Worm (Caenorhabditis elegans) whole organism, L1 larva: ENCODE data around the gene T23D5.3.

Source experiments
- C04F5.9 ChIP-seq: sonication (generic microtip); optimal IDR thresholded peaks from 2 replicates; lab custom pipeline; 2016; ENCODE audit warnings: missing genetic modification characterization, missing compliant biosample characterization
- C34B4.2 ChIP-seq: sonication (generic microtip); optimal IDR thresholded peaks from 2 replicates; lab custom pipeline; 2017; ENCODE audit warnings: mild to moderate bottlenecking, missing genetic modification characterization, missing compliant biosample characterization
- alr-1 ChIP-seq: fragments of 200-800 bp; sonication (Bioruptor generic); optimal IDR thresholded peaks from 2 replicates; lab custom pipeline; 2018; ENCODE audit warnings: borderline replicate concordance, mild to moderate bottlenecking, missing genetic modification characterization, missing compliant biosample characterization
- aly-2 ChIP-seq: fragments of 150-350 bp; optimal IDR thresholded peaks from 2 replicates; lab custom pipeline; 2014; ENCODE audit warnings: missing biosample characterization, missing genetic modification characterization
- ceh-8 ChIP-seq: fragments of 200-800 bp; sonication (Bioruptor generic); optimal IDR thresholded peaks from 2 replicates; lab custom pipeline; 2018; ENCODE audit warnings: mild to moderate bottlenecking, missing genetic modification characterization, moderate library complexity, missing compliant biosample characterization
- ceh-90 ChIP-seq: sonication (generic microtip); optimal IDR thresholded peaks from 2 replicates; lab custom pipeline; 2016; ENCODE audit warnings: missing genetic modification characterization, missing compliant biosample characterization
- efl-1 ChIP-seq, 4 experiments: fragments of 150-350 bp; optimal IDR thresholded peaks in 3 of 4; peaks in 1 of 4; 1 replicate in 1 of 4; 2 replicates in 3 of 4; lab custom pipeline; 2014; ENCODE audit warnings: missing biosample characterization in 2 of 4, missing genetic modification characterization in 2 of 4, missing genetic modification reagents in 2 of 4
- egl-13 ChIP-seq: sonication (generic microtip); optimal IDR thresholded peaks from 2 replicates; lab custom pipeline; 2016; ENCODE audit warnings: missing genotype, missing genetic modification reagents, missing genetic modification characterization, missing compliant biosample characterization
- egl-27 ChIP-seq, 2 experiments: fragments of 150-350 bp in 1 of 2; sonication (generic microtip); optimal IDR thresholded peaks; 3 replicates each; lab custom pipeline; 2017 to 2018; ENCODE audit warnings: missing biosample characterization in 2 of 2, missing genetic modification characterization in 2 of 2, missing genetic modification reagents in 2 of 2
- elt-2 ChIP-seq: sonication (generic microtip); optimal IDR thresholded peaks from 2 replicates; lab custom pipeline; 2016; ENCODE audit warnings: missing genetic modification characterization, mild to moderate bottlenecking, inconsistent platforms, missing compliant biosample characterization, missing genetic modification reagents
- elt-3 ChIP-seq, 6 experiments: fragments of 150-350 bp in 1 of 6; sonication (generic microtip); optimal IDR thresholded peaks; 2 replicates each; lab custom pipeline; 2017 to 2018; ENCODE audit warnings: missing biosample characterization in 6 of 6, missing genetic modification characterization in 6 of 6, inconsistent platforms in 1 of 6
- fkh-10 ChIP-seq: sonication (generic microtip); optimal IDR thresholded peaks from 2 replicates; lab custom pipeline; 2017; ENCODE audit warnings: missing biosample characterization, missing genetic modification reagents, missing genetic modification characterization
- fkh-4 ChIP-seq: sonication (generic microtip); optimal IDR thresholded peaks from 2 replicates; lab custom pipeline; 2016; ENCODE audit warnings: missing compliant biosample characterization, missing genetic modification characterization, borderline replicate concordance
- fkh-8 ChIP-seq: sonication (generic microtip); optimal IDR thresholded peaks from 2 replicates; lab custom pipeline; 2016; ENCODE audit warnings: mild to moderate bottlenecking, missing genetic modification characterization, missing compliant biosample characterization
- grh-1 ChIP-seq: fragments of 200-800 bp; sonication (Bioruptor generic); IDR thresholded peaks from 2 replicates; pipeline ENCODE4 v1.3.6; 2022; ENCODE audit warnings: missing genetic modification reagents, missing genetic modification characterization, missing compliant biosample characterization
- hlh-17 ChIP-seq: fragments of 200-800 bp; sonication (Bioruptor generic); optimal IDR thresholded peaks from 2 replicates; lab custom pipeline; 2018; ENCODE audit warnings: missing genetic modification characterization, mild to moderate bottlenecking, missing compliant biosample characterization, moderate library complexity, borderline replicate concordance
- hpl-2 ChIP-seq: fragments of 150-350 bp; optimal IDR thresholded peaks from 2 replicates; lab custom pipeline; 2014; ENCODE audit warnings: missing biosample characterization, missing genetic modification reagents, missing genetic modification characterization
- isw-1 ChIP-seq: fragments of 200-800 bp; sonication (Bioruptor generic); IDR thresholded peaks from 2 replicates; pipeline ENCODE4 v1.3.6; 2022; ENCODE audit warnings: missing genetic modification characterization, missing compliant biosample characterization
- lin-13 ChIP-seq: fragments of 150-350 bp; optimal IDR thresholded peaks from 2 replicates; lab custom pipeline; 2014; ENCODE audit warnings: missing biosample characterization, missing genetic modification reagents, missing genetic modification characterization
- lin-14 ChIP-seq: fragments of 200-800 bp; sonication (Bioruptor generic); optimal IDR thresholded peaks from 2 replicates; lab custom pipeline; 2018; ENCODE audit warnings: mild to moderate bottlenecking, missing genetic modification characterization, moderate library complexity, missing compliant biosample characterization
- lin-15B ChIP-seq: fragments of 150-350 bp; sonication (generic microtip); optimal IDR thresholded peaks from 3 replicates; lab custom pipeline; 2014; ENCODE audit warnings: missing biosample characterization, missing genetic modification characterization
- lin-35 ChIP-seq, 2 experiments: fragments of 150-350 bp; optimal IDR thresholded peaks; 2 replicates each; lab custom pipeline; 2014; ENCODE audit warnings: missing biosample characterization in 2 of 2, missing genetic modification characterization in 2 of 2, missing genetic modification reagents in 2 of 2
- mab-9 ChIP-seq: fragments of 200-800 bp; sonication (Bioruptor generic); IDR thresholded peaks from 2 replicates; pipeline ENCODE4 v1.3.6; 2022; ENCODE audit warnings: missing genetic modification reagents, missing genetic modification characterization, missing compliant biosample characterization
- mep-1 ChIP-seq: fragments of 150-350 bp; optimal IDR thresholded peaks from 2 replicates; lab custom pipeline; 2014; ENCODE audit warnings: missing biosample characterization, missing genetic modification characterization
- nhr-19 ChIP-seq: fragments of 200-800 bp; sonication (Bioruptor generic); conservative IDR thresholded peaks from 2 replicates; pipeline ENCODE4 v1.3.6; 2022; ENCODE audit warnings: missing genetic modification characterization, missing compliant biosample characterization
- nhr-237 ChIP-seq: fragments of 150-350 bp; optimal IDR thresholded peaks from 2 replicates; lab custom pipeline; 2014; ENCODE audit warnings: missing biosample characterization, missing genetic modification characterization
- nhr-28 ChIP-seq: fragments of 150-350 bp; optimal IDR thresholded peaks from 2 replicates; lab custom pipeline; 2014; ENCODE audit warnings: missing biosample characterization, missing genetic modification characterization
- nhr-71 ChIP-seq: sonication (generic microtip); optimal IDR thresholded peaks from 2 replicates; lab custom pipeline; 2016; ENCODE audit warnings: mild to moderate bottlenecking, missing genetic modification characterization, moderate library complexity, missing compliant biosample characterization
- nhr-76 ChIP-seq: sonication (generic microtip); optimal IDR thresholded peaks from 2 replicates; lab custom pipeline; 2017; ENCODE audit warnings: missing biosample characterization, missing genetic modification characterization
- nhr-84 ChIP-seq: sonication (generic microtip); optimal IDR thresholded peaks from 2 replicates; lab custom pipeline; 2017; ENCODE audit warnings: missing biosample characterization, missing genetic modification characterization
- nhr-90 ChIP-seq: sonication (generic microtip); optimal IDR thresholded peaks from 2 replicates; lab custom pipeline; 2016; ENCODE audit warnings: mild to moderate bottlenecking, missing genetic modification characterization, missing compliant biosample characterization; ENCODE audit not compliant: poor library complexity
- pax-3 ChIP-seq: fragments of 200-800 bp; sonication (Bioruptor generic); optimal IDR thresholded peaks from 2 replicates; lab custom pipeline; 2018; ENCODE audit warnings: mild to moderate bottlenecking, missing genetic modification characterization, moderate library complexity, missing compliant biosample characterization
- pqm-1 ChIP-seq: sonication (generic microtip); optimal IDR thresholded peaks from 3 replicates; lab custom pipeline; 2017; ENCODE audit warnings: missing biosample characterization, missing genetic modification characterization
- rnt-1 ChIP-seq: sonication (generic microtip); optimal IDR thresholded peaks from 2 replicates; lab custom pipeline; 2016; ENCODE audit warnings: mild to moderate bottlenecking, missing genetic modification characterization, moderate library complexity, missing compliant biosample characterization
- skn-1 ChIP-seq: fragments of 150-350 bp; optimal IDR thresholded peaks from 2 replicates; lab custom pipeline; 2014; ENCODE audit warnings: missing biosample characterization, missing genetic modification characterization
- snpc-4 ChIP-seq: fragments of 150-350 bp; optimal IDR thresholded peaks from 2 replicates; lab custom pipeline; 2014; ENCODE audit warnings: missing biosample characterization, missing genetic modification characterization
- snu-23 ChIP-seq: sonication (generic microtip); optimal IDR thresholded peaks from 2 replicates; lab custom pipeline; 2016; ENCODE audit warnings: missing genetic modification characterization, missing compliant biosample characterization
- sox-4 ChIP-seq: sonication (generic microtip); optimal IDR thresholded peaks from 2 replicates; lab custom pipeline; 2016; ENCODE audit warnings: missing genetic modification characterization, missing compliant biosample characterization
- sptf-1 ChIP-seq: fragments of 150-350 bp; optimal IDR thresholded peaks from 2 replicates; lab custom pipeline; 2014; ENCODE audit warnings: missing biosample characterization, missing genetic modification characterization
- unc-130 ChIP-seq: fragments of 150-350 bp; optimal IDR thresholded peaks from 2 replicates; lab custom pipeline; 2017; ENCODE audit warnings: missing biosample characterization, missing genetic modification characterization, inconsistent platforms
- unc-30 ChIP-seq: sonication (generic microtip); optimal IDR thresholded peaks from 2 replicates; lab custom pipeline; 2017; ENCODE audit warnings: missing biosample characterization, missing genetic modification characterization
- unc-86 ChIP-seq: sonication (generic microtip); optimal IDR thresholded peaks from 2 replicates; lab custom pipeline; 2016; ENCODE audit warnings: missing genetic modification characterization, missing compliant biosample characterization
- vab-15 ChIP-seq: sonication (generic microtip); optimal IDR thresholded peaks from 2 replicates; lab custom pipeline; 2017; ENCODE audit warnings: missing genotype, mild to moderate bottlenecking, missing genetic modification characterization, missing compliant biosample characterization
- xbp-1 ChIP-seq: sonication (generic microtip); optimal IDR thresholded peaks from 2 replicates; lab custom pipeline; 2016; ENCODE audit warnings: missing genetic modification characterization, missing compliant biosample characterization
- zip-4 ChIP-seq: fragments of 200-800 bp; sonication (Bioruptor generic); optimal IDR thresholded peaks from 2 replicates; lab custom pipeline; 2018; ENCODE audit warnings: mild to moderate bottlenecking, missing genetic modification characterization, moderate library complexity, missing compliant biosample characterization
- ztf-11 ChIP-seq, 2 experiments: sonication (generic microtip); optimal IDR thresholded peaks; 2 replicates each; lab custom pipeline; 2016 to 2017; ENCODE audit warnings: missing genetic modification characterization in 2 of 2, missing biosample characterization in 1 of 2, missing compliant biosample characterization in 1 of 2
- ztf-4 ChIP-seq: fragments of 150-350 bp; optimal IDR thresholded peaks from 2 replicates; lab custom pipeline; 2014; ENCODE audit warnings: missing biosample characterization, missing genetic modification characterization

The T23D5.3 gene

DNA sequence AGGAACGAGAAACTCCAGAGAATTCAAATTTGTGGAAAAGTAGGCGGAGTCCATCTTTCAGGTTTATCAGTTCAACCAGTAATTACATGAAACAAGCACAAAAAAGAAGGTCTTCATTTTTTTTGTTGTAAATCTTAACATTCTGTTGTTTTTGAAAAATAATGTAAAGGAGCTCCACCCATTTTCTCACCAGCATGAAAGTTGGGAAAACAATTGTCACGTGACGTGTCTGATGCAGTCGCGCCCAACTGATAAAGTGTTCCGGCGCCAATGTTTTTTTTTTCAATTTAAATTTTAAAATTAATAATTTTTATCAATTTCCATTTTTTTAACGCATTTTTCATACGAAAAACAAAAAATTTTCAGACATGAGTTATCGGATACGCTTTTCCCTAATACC is 35.6 kb upstream of the T23D5.3 start, which contains the start of gene F57A10.4:
Gene F57A10.4 (plus strand): TSS at position 367 of the 400 bp plus-strand sequence.
- no peak for TF ChIP-seq efl-1 (optimal IDR thresholded peaks at IDR 0.05; lab: Kevin White, UChicago)
- TF ChIP-seq efl-1 (GFP tag; optimal IDR thresholded peaks at IDR 0.05 in 1 of 2; lab: Kevin White, UChicago): peak in 1 of 2 experiments; percentile 81
- no peak for TF ChIP-seq unc-86 (tag; lab: Kevin White, UChicago)

DNA sequence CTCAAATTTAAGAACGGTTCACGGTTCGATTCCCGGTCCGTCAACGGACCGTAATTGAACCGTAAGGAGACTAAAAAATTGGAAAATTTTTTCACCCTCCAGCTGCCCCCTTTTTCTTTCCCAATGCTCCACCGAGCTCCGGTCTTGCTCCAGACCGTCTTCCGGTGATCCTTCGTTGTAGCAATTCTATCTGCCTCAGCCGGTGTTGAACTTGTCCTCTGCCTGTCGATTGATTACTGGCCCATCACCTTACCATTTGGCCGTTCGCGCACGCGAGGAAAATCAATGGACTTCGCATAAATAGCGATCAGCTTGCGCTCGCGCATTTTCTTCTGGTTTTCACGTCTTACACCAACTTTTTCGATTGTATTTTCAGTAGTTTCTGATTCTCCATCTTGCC is 33.9 kb upstream of the T23D5.3 start:
- TF ChIP-seq nhr-19: peak; percentile 17; the same call in 1 of the 2 replicates

DNA sequence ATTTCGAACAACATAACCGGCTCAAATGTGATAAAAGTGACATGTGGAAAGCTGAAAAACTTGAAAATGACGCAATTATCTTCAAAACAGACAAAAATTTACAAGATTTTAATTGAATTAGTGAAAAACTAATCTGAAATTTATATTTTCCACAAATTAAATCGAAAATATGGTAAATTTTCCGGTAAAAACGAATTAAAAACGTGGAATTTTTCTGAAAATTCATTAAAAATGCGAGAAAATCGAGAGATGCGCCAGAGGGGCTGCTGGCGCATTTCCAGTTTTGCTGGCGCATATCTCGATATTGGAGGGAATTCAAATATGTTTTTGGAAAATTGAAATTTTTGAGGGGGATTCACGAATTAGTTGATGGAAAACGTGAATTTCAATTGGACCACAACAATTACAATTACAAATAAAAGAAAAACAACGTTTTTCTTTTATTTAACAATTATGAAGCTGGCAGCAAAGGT is 32.7 kb upstream of the T23D5.3 start, which contains the start of the genes haf-3 and F57A10.2:
Gene haf-3 (minus strand): TSS at position 51 of the 473 bp plus-strand sequence.
Gene F57A10.2 (plus strand): TSS at position 454 of the 473 bp plus-strand sequence.
- peak; percentile 95 for TF ChIP-seq lin-14 (GFP tag; lab: Kevin White, UChicago)
- peak; percentile 96 for TF ChIP-seq nhr-90 (tag; lab: Kevin White, UChicago)
- peak; percentile 90 for TF ChIP-seq unc-130 (tag; lab: Kevin White, UChicago)
- TF ChIP-seq nhr-71 (tag; lab: Kevin White, UChicago): peak; percentile 96
- peak; percentile 87 for TF ChIP-seq sox-4 (tag; lab: Kevin White, UChicago)
- TF ChIP-seq zip-4 (GFP tag; lab: Kevin White, UChicago): peak; percentile 85
- TF ChIP-seq lin-13 (GFP tag; lab: Kevin White, UChicago): peak; percentile 91
- TF ChIP-seq aly-2 (tag; lab: Kevin White, UChicago): peak; percentile 87
- no peak for TF ChIP-seq vab-15 (tag; lab: Kevin White, UChicago)
- TF ChIP-seq isw-1 (GFP tag; lab: Robert Waterston, UW): peak; percentile 91
- TF ChIP-seq nhr-28 (tag; lab: Kevin White, UChicago): peak; percentile 39
- peak; percentile 97 for TF ChIP-seq rnt-1 (tag; lab: Kevin White, UChicago)
- peak; percentile 92 for TF ChIP-seq unc-86 (tag; lab: Kevin White, UChicago)
- peak; percentile 80 for TF ChIP-seq elt-2
- TF ChIP-seq ceh-90 (tag; lab: Kevin White, UChicago): peak; percentile 60
- peak; percentile 66 for TF ChIP-seq C04F5.9 (tag; lab: Kevin White, UChicago)
- peak; percentile 88 for TF ChIP-seq lin-15B (tag; lab: Kevin White, UChicago)
- TF ChIP-seq nhr-84 (tag; lab: Kevin White, UChicago): no peak
- TF ChIP-seq egl-27 (tag; optimal IDR thresholded peaks at IDR 0.05; lab: Kevin White, UChicago): peak; percentile 9 to 69
- peak; percentile 72 for TF ChIP-seq fkh-4 (tag; lab: Kevin White, UChicago)
- peak; percentile 92 for TF ChIP-seq egl-13 (tag; lab: Kevin White, UChicago)
- no peak for TF ChIP-seq sptf-1 (tag; lab: Kevin White, UChicago)
- TF ChIP-seq alr-1 (tag; lab: Kevin White, UChicago): no peak
- peak; percentile 92 for TF ChIP-seq snpc-4 (tag; lab: Kevin White, UChicago)
- peak; percentile 95 for TF ChIP-seq xbp-1 (tag; lab: Kevin White, UChicago)
- peak; percentile 11 for TF ChIP-seq hpl-2
- TF ChIP-seq mab-9 (GFP tag; lab: Robert Waterston, UW): peak; percentile 85
- no peak for TF ChIP-seq unc-30 (tag; lab: Kevin White, UChicago)
- peak; percentile 75 for TF ChIP-seq fkh-10 (GFP tag; lab: Kevin White, UChicago)
- peak; percentile 70 for TF ChIP-seq ztf-4 (tag; lab: Kevin White, UChicago)
- TF ChIP-seq nhr-76 (tag; lab: Kevin White, UChicago): no peak
- TF ChIP-seq nhr-237 (tag; lab: Kevin White, UChicago): peak; percentile 50
- TF ChIP-seq nhr-19: peak; percentile 95
- peak in 5 of 6 experiments; percentile 25 to 90 (median 45) for TF ChIP-seq elt-3 (tag; optimal IDR thresholded peaks at IDR 0.05; lab: Kevin White, UChicago)
- peak; percentile 6 for TF ChIP-seq C34B4.2 (tag; lab: Kevin White, UChicago)
- peak; percentile 86 for TF ChIP-seq ceh-8 (GFP tag; lab: Kevin White, UChicago)
- TF ChIP-seq ztf-11 (tag; optimal IDR thresholded peaks at IDR 0.05; lab: Kevin White, UChicago): peak; percentile 4 to 83
- no peak for TF ChIP-seq pqm-1
- peak; percentile 97 for TF ChIP-seq snu-23 (GFP tag; lab: Kevin White, UChicago)
- peak; percentile 93 for TF ChIP-seq grh-1
- peak; percentile 80 for TF ChIP-seq pax-3
- TF ChIP-seq mep-1: peak; percentile 98
- peak; percentile 99 for TF ChIP-seq lin-35 (GFP tag; optimal IDR thresholded peaks at IDR 0.05; lab: Kevin White, UChicago)
- TF ChIP-seq fkh-8 (tag; lab: Kevin White, UChicago): peak; percentile 92
- TF ChIP-seq skn-1 (tag; lab: Kevin White, UChicago): peak; percentile 91
- TF ChIP-seq hlh-17 (GFP tag; lab: Kevin White, UChicago): no peak
